Fruit fly (Drosophila melanogaster): ENCODE results near the gene mura.

Gene mura

DNA sequence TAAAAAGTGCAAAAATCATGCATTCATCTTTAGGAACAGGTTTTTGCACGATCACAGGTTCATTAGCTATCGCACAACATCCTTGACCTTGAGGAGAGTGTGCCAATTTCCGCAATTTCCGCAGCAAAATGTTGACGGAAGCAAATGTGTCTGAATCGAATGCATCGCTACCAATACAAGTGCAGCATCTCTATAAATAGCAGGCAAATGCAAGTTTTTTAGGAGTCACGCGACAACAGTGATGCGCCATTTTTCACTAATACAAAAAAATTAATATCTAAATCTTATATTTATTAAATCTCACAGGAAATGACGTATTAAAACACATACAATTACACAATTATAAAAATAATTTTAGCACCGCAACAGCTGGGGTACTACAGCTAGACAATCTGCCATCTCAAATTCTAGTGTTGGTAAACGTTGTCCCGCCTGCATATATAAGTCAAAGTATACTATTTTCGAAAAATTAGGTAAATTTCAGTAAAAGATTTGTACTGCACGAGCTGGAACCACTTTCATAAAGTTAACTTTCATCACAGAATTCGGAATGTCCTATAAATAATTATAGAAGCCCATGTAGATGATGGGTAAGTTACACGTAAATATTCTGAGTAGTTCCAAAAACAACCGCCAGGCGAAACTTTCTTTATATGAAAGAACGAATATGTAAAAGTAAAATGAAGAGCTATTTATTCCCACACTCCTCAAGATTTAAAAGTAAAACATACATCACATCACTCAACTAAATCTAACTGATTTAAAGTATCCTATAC, 22.4 kb upstream of the mura start, which contains the start of gene CG9399 (continued):
- peak; percentile 93 for TF ChIP-seq CG6254 (GFP tag; optimal IDR thresholded peaks at IDR 0.05)
- TF ChIP-seq CG12659 (GFP tag; optimal IDR thresholded peaks at IDR 0.05), result peak; percentile 99
- TF ChIP-seq CG10979 (tag; optimal IDR thresholded peaks at IDR 0.05), result peak; percentile 95
- TF ChIP-seq fru (optimal IDR thresholded peaks at IDR 0.05), result no peak
- peak; percentile 69 for TF ChIP-seq en (GFP tag; optimal IDR thresholded peaks at IDR 0.05)
- TF ChIP-seq CG13775 (GFP tag; optimal IDR thresholded peaks at IDR 0.05), result peak; percentile 98
- peak; percentile 92 for TF ChIP-seq CG9215 (GFP tag; IDR thresholded peaks at IDR 0.05)
- TF ChIP-seq CG3726 (GFP tag; IDR thresholded peaks at IDR 0.05), result peak; percentile 97
- peak; percentile 91 for TF ChIP-seq CG13894 (tag; optimal IDR thresholded peaks at IDR 0.05)
- peak; percentile 95 for TF ChIP-seq CG17568 (GFP tag; optimal IDR thresholded peaks at IDR 0.05)
- TF ChIP-seq sens-2 (GFP tag; IDR thresholded peaks at IDR 0.05), result peak; percentile 97
- peak; percentile 43; the same call in 1 of the 2 replicates for TF ChIP-seq Dref (GFP tag; IDR thresholded peaks at IDR 0.05)
- TF ChIP-seq B-H1 (GFP tag; IDR thresholded peaks at IDR 0.05), result peak; percentile 98
- no peak for TF ChIP-seq h (optimal IDR thresholded peaks at IDR 0.05)
- peak; percentile 99 for TF ChIP-seq CG1602 (GFP tag; optimal IDR thresholded peaks at IDR 0.05)
- TF ChIP-seq CG16813 (GFP tag; IDR thresholded peaks at IDR 0.05; ENCODE audit: partially characterized antibody), result peak; percentile 52; the same call in 2 of the 3 replicates
- peak; percentile 97 for TF ChIP-seq chn (GFP tag; optimal IDR thresholded peaks at IDR 0.05)
- peak; percentile 98 for TF ChIP-seq unpg (GFP tag; optimal IDR thresholded peaks at IDR 0.05)
- peak; percentile 96 for TF ChIP-seq CG11695 (GFP tag; IDR thresholded peaks at IDR 0.05)
- TF ChIP-seq hb (GFP tag; IDR thresholded peaks at IDR 0.05; ENCODE audit: partially characterized antibody), result no peak
- TF ChIP-seq Meics (GFP tag; optimal IDR thresholded peaks at IDR 0.05), result peak; percentile 95
- peak; percentile 93 for TF ChIP-seq CG33557 (GFP tag; optimal IDR thresholded peaks at IDR 0.05)
- TF ChIP-seq Ets65A (GFP tag), result peak; percentile 99
- peak; percentile 82 for TF ChIP-seq CG10274 (GFP tag; optimal IDR thresholded peaks at IDR 0.05)
- TF ChIP-seq CG14050 (GFP tag; IDR thresholded peaks at IDR 0.05), result peak; percentile 97
- peak; percentile 94 for TF ChIP-seq danr (GFP tag; IDR thresholded peaks at IDR 0.05)
- peak; percentile 91 for TF ChIP-seq Taf1 (GFP tag; IDR thresholded peaks at IDR 0.05)
- TF ChIP-seq Hr39 (optimal IDR thresholded peaks at IDR 0.05), result no peak
- TF ChIP-seq Med (GFP tag), result peak; percentile 99
- peak; percentile 97 for TF ChIP-seq CG8765 (GFP tag; IDR thresholded peaks at IDR 0.05)
- TF ChIP-seq tup (GFP tag; optimal IDR thresholded peaks at IDR 0.05), result peak; percentile 96
- no peak for TF ChIP-seq CG8478 (optimal IDR thresholded peaks at IDR 0.05)
- peak; percentile 90 for TF ChIP-seq CG15011 (GFP tag; optimal IDR thresholded peaks at IDR 0.05)
- peak; percentile 98 for TF ChIP-seq otp (GFP tag; IDR thresholded peaks at IDR 0.05)
- TF ChIP-seq CG6813 (GFP tag; optimal IDR thresholded peaks at IDR 0.05), result peak; percentile 94
- peak; percentile 88 for TF ChIP-seq CG10431 (GFP tag; optimal IDR thresholded peaks at IDR 0.05)
- peak; percentile 97 for TF ChIP-seq trh (GFP tag; optimal IDR thresholded peaks at IDR 0.05)
- TF ChIP-seq CG15479 (GFP tag; optimal IDR thresholded peaks at IDR 0.05), result peak; percentile 70
- peak; percentile 98 for TF ChIP-seq Mrtf (GFP tag; IDR thresholded peaks at IDR 0.05)
- TF ChIP-seq CG8388 (GFP tag; optimal IDR thresholded peaks at IDR 0.05), result peak; percentile 97
- no peak for TF ChIP-seq tna (GFP tag; IDR thresholded peaks at IDR 0.05; ENCODE audit: partially characterized antibody)
- TF ChIP-seq CG3281 (GFP tag; optimal IDR thresholded peaks at IDR 0.05), result peak; percentile 91
- peak; percentile 55 for TF ChIP-seq pita (GFP tag; optimal IDR thresholded peaks at IDR 0.05)
- TF ChIP-seq pho (GFP tag; optimal IDR thresholded peaks at IDR 0.05), result peak; percentile 93
- TF ChIP-seq sqz (GFP tag; optimal IDR thresholded peaks at IDR 0.05), result peak; percentile 93
- TF ChIP-seq corto (GFP tag; optimal IDR thresholded peaks at IDR 0.05), result peak; percentile 94
- TF ChIP-seq CoRest (tag; optimal IDR thresholded peaks at IDR 0.05), result peak; percentile 98
- TF ChIP-seq ken (GFP tag; IDR thresholded peaks at IDR 0.05), result peak; percentile 99
- TF ChIP-seq Antp (GFP tag; optimal IDR thresholded peaks at IDR 0.05), result peak; percentile 91
- TF ChIP-seq Oaz (GFP tag; IDR thresholded peaks at IDR 0.05), result peak; percentile 95
- peak; percentile 94 for TF ChIP-seq bab2 (GFP tag; optimal IDR thresholded peaks at IDR 0.05)
